Worm (Caenorhabditis elegans) whole organism, late embryonic: ENCODE data around the gene mom-1.

ENCODE experiments used
- T23F11.4 ChIP-seq: fragments of 200-800 bp; sonication (Bioruptor generic); optimal IDR thresholded peaks from 2 replicates; lab custom pipeline; 2018; ENCODE audit warnings: mild to moderate bottlenecking, missing genetic modification characterization, missing compliant biosample characterization
- ahr-1 ChIP-seq: sonication (generic microtip); optimal IDR thresholded peaks from 2 replicates; lab custom pipeline; 2016; ENCODE audit warnings: missing genetic modification characterization, missing compliant biosample characterization
- lin-11 ChIP-seq: fragments of 200-800 bp; sonication (Bioruptor generic); optimal IDR thresholded peaks from 2 replicates; lab custom pipeline; 2018; ENCODE audit warnings: mild to moderate bottlenecking, missing genetic modification characterization, missing compliant biosample characterization
- nfya-1 ChIP-seq: sonication (generic microtip); optimal IDR thresholded peaks from 2 replicates; lab custom pipeline; 2017; ENCODE audit warnings: missing genetic modification characterization, mild to moderate bottlenecking, missing compliant biosample characterization, antibody characterized with exemption, moderate library complexity
- pha-4 ChIP-seq: fragments of 150-350 bp; optimal IDR thresholded peaks from 2 replicates; lab custom pipeline; 2018; ENCODE audit warnings: missing biosample characterization, missing genetic modification reagents, missing genetic modification characterization
- unc-55 ChIP-seq: sonication (generic microtip); optimal IDR thresholded peaks from 2 replicates; lab custom pipeline; 2017; ENCODE audit warnings: missing biosample characterization, missing genetic modification reagents, missing genetic modification characterization

- TF ChIP-seq T23F11.4 (GFP tag; lab: Kevin White, UChicago) (no peak), unc-55 (GFP tag; lab: Kevin White, UChicago) (no peak), ahr-1 (tag; lab: Kevin White, UChicago) (no peak), lin-11 (tag; lab: Kevin White, UChicago) (no peak), nfya-1 (tag; lab: Kevin White, UChicago) (no peak), pha-4 (tag; lab: Kevin White, UChicago) (no peak)
Observed at ce11 chrX:6333998-6334397, 41.1 kb downstream of the mom-1 start, which contains the start of gene col-171.
